Worm (Caenorhabditis elegans): Measurements from ENCODE around the gene C44B7.11.

Gene C44B7.11

DNA sequence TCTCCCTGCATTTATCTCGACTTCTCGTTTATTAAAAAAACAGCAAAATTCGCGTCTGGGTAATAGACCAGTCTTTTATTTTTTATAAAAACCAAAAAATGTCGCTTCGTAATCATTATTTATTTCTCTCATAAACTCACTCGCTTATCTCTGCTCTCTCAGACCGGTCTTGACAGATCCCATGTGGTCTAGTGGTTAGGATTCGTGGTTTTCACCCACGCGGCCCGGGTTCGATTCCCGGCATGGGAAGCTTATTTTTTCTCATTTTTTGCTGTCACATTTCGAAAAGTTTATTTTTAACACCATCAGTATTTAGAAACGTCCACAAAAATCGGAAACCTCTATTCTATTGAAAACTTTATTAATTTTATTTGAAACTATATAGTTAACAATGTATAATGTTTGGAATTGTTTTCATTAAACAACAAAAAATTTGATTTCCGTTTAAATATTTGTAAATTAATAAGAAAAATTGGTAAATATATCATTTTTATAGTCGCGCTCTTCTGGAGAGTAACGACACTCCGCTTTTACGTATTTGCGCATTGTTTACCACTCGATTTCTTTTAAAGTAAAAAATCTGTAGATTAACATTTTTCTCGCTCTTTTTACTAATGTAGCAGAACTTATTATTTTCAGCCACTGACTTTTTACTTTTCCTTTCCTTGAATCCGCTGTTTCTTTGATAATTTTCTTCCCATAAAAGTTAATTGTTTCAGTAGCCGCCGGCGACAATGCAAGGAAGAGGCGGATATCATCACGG, 858 bp upstream of the C44B7.11 start, which contains the start of gene hrpl-1 (continued):
- TF ChIP-seq Y55F3AM.14 (GFP tag; optimal IDR thresholded peaks at IDR 0.05): no peak
- no peak for TF ChIP-seq mab-5 (tag; optimal IDR thresholded peaks at IDR 0.05)
- TF ChIP-seq lin-11 (tag; optimal IDR thresholded peaks at IDR 0.05): no peak
- TF ChIP-seq F13H6.1 (tag; optimal IDR thresholded peaks at IDR 0.05): no peak
- TF ChIP-seq sem-4 (tag; optimal IDR thresholded peaks at IDR 0.05): no peak
- peak; percentile 26 for TF ChIP-seq unc-55 (GFP tag; optimal IDR thresholded peaks at IDR 0.05)
- TF ChIP-seq zag-1 (tag; optimal IDR thresholded peaks at IDR 0.05): no peak
- TF ChIP-seq gmeb-1 (tag; optimal IDR thresholded peaks at IDR 0.05): no peak
- TF ChIP-seq mbf-1 (tag; optimal IDR thresholded peaks at IDR 0.05): no peak
- TF ChIP-seq crh-2 (tag; optimal IDR thresholded peaks at IDR 0.05): no peak
- TF ChIP-seq egl-27 (tag; optimal IDR thresholded peaks at IDR 0.05): no peak
- no peak for TF ChIP-seq unc-62 (GFP tag; optimal IDR thresholded peaks at IDR 0.05)
- TF ChIP-seq mdl-1 (tag; optimal IDR thresholded peaks at IDR 0.05): no peak
- TF ChIP-seq sma-9 (GFP tag; optimal IDR thresholded peaks at IDR 0.05): peak; percentile 29
- no peak for TF ChIP-seq sma-9 (tag; optimal IDR thresholded peaks at IDR 0.05)
- no peak for TF ChIP-seq elt-1 (tag; optimal IDR thresholded peaks at IDR 0.05)
- no peak for TF ChIP-seq nhr-77 (tag; optimal IDR thresholded peaks at IDR 0.05)
- no peak for TF ChIP-seq nhr-237 (tag; optimal IDR thresholded peaks at IDR 0.05)
- TF ChIP-seq nhr-11 (tag; optimal IDR thresholded peaks at IDR 0.05): no peak
- TF ChIP-seq alr-1 (tag; optimal IDR thresholded peaks at IDR 0.05): no peak
- TF ChIP-seq ceh-16 (tag; optimal IDR thresholded peaks at IDR 0.05): no peak
- no peak for TF ChIP-seq dmd-4 (tag; optimal IDR thresholded peaks at IDR 0.05)

ce11 chrII:6893589-6894245, 3.6 kb downstream of the C44B7.11 start, which contains the start of gene adal-1:
Gene adal-1 (minus strand): TSS chrII:6893639.
- TF ChIP-seq nhr-10 (tag; optimal IDR thresholded peaks at IDR 0.05) (no peak), lsy-2 (tag; optimal IDR thresholded peaks at IDR 0.05) (peak in 1 of 2 experiments; percentile 35), mbf-1 (tag; optimal IDR thresholded peaks at IDR 0.05) (no peak)

DNA sequence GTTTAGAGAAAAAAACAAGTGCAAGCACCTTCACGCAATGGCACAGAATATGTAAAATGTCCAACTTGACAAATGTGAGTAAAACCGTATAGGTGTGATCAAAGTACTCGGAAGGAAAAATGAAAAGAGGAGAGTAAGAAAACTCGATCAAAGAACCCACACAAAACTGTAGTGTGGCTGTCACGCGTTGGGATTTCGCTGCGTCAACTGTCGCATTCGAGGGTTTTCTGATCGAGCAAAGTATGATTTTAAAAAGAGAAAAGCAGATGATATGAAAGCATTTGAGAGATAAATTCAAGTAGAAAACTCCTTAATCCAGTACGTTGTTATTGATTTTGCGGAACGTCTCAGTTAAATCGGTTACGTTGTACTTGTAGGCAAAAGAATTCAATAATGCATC, 5.5 kb downstream of the C44B7.11 start:
- peak; percentile 60 for TF ChIP-seq crh-2 (tag; optimal IDR thresholded peaks at IDR 0.05)
- TF ChIP-seq ceh-16 (tag; optimal IDR thresholded peaks at IDR 0.05): no peak
- peak; percentile 50 for TF ChIP-seq gmeb-1 (tag; optimal IDR thresholded peaks at IDR 0.05)
- peak; percentile 78 for TF ChIP-seq nhr-21 (tag; optimal IDR thresholded peaks at IDR 0.05)
- peak in 1 of 2 experiments; percentile 47 for TF ChIP-seq lsy-2 (tag; optimal IDR thresholded peaks at IDR 0.05)
- TF ChIP-seq ama-1 (optimal IDR thresholded peaks at IDR 0.05): peak; percentile 59
- peak; percentile 36 for TF ChIP-seq nhr-25 (tag; optimal IDR thresholded peaks at IDR 0.05)
- no peak for TF ChIP-seq nhr-77 (tag; optimal IDR thresholded peaks at IDR 0.05)
- peak; percentile 68 for TF ChIP-seq F13H6.1 (tag; optimal IDR thresholded peaks at IDR 0.05)
- no peak for TF ChIP-seq elt-3 (tag; optimal IDR thresholded peaks at IDR 0.05)
- peak; percentile 87 for TF ChIP-seq sma-9 (GFP tag; optimal IDR thresholded peaks at IDR 0.05)
- TF ChIP-seq sma-9 (tag; optimal IDR thresholded peaks at IDR 0.05): no peak
- no peak for TF ChIP-seq unc-62 (GFP tag; optimal IDR thresholded peaks at IDR 0.05)
- peak; percentile 73 for TF ChIP-seq blmp-1 (tag; optimal IDR thresholded peaks at IDR 0.05; ENCODE audit: insufficient read depth)
- peak; percentile 89 for TF ChIP-seq nhr-129 (tag; optimal IDR thresholded peaks at IDR 0.05)
- no peak for TF ChIP-seq mbf-1 (tag; optimal IDR thresholded peaks at IDR 0.05)
- TF ChIP-seq Y55F3AM.14 (GFP tag; optimal IDR thresholded peaks at IDR 0.05): peak; percentile 6
- TF ChIP-seq ztf-4 (tag; optimal IDR thresholded peaks at IDR 0.05): no peak
- TF ChIP-seq sma-3 (GFP tag; optimal IDR thresholded peaks at IDR 0.05): peak; percentile 74
- TF ChIP-seq nhr-6 (tag; optimal IDR thresholded peaks at IDR 0.05): peak; percentile 47
- TF ChIP-seq alr-1 (tag; optimal IDR thresholded peaks at IDR 0.05): no peak
- no peak for TF ChIP-seq peb-1 (tag; optimal IDR thresholded peaks at IDR 0.05)
- TF ChIP-seq fos-1 (tag; optimal IDR thresholded peaks at IDR 0.05): peak; percentile 64
- no peak for TF ChIP-seq egl-27 (tag; optimal IDR thresholded peaks at IDR 0.05)
- no peak for TF ChIP-seq zag-1 (tag; optimal IDR thresholded peaks at IDR 0.05)
- TF ChIP-seq mdl-1 (tag; optimal IDR thresholded peaks at IDR 0.05): peak in 1 of 2 experiments; percentile 42
- TF ChIP-seq nhr-237 (tag; optimal IDR thresholded peaks at IDR 0.05): no peak
- peak; percentile 11 for TF ChIP-seq C34F6.9 (tag; optimal IDR thresholded peaks at IDR 0.05)
